Worm (Caenorhabditis elegans) whole organism, late embryonic: Measurements from ENCODE around the gene D2062.1.
"Not testable (repeated sequence)": the region's sequence is repeated elsewhere in the genome, so short reads cannot be mapped to it uniquely, and the experiment has no call there.

Experiments used
- F13H6.1 ChIP-seq: sonication (generic microtip); optimal IDR thresholded peaks from 2 replicates; lab custom pipeline; 2016; ENCODE audit warnings: missing genetic modification characterization, missing compliant biosample characterization
- ceh-31 ChIP-seq: sonication (generic microtip); optimal IDR thresholded peaks from 2 replicates; lab custom pipeline; 2016; ENCODE audit warnings: missing genetic modification characterization, missing compliant biosample characterization
- elt-2 ChIP-seq: sonication (generic microtip); optimal IDR thresholded peaks from 2 replicates; lab custom pipeline; 2016; ENCODE audit warnings: missing genetic modification reagents, missing genetic modification characterization, missing compliant biosample characterization
- fkh-10 ChIP-seq: fragments of 150-350 bp; optimal IDR thresholded peaks from 2 replicates; lab custom pipeline; 2014; ENCODE audit warnings: missing biosample characterization, missing genetic modification reagents, missing genetic modification characterization

- TF ChIP-seq ceh-31 (tag; lab: Kevin White, UChicago); elt-2 (tag; lab: Kevin White, UChicago); fkh-10; F13H6.1 (tag; lab: Kevin White, UChicago): not testable (repeated sequence)
Measured at ce11 chrII:2616634-2617033, 14.6 kb upstream of the D2062.1 start, which contains the start of gene msrp-5.
